Worm (Caenorhabditis elegans) whole organism, late embryonic: ENCODE measurements around the gene srg-13.

ENCODE experiments used
- C38D4.7 ChIP-seq: fragments of 200-800 bp; sonication (Bioruptor generic); optimal IDR thresholded peaks from 2 replicates; lab custom pipeline; 2018; ENCODE audit warnings: mild to moderate bottlenecking, missing genetic modification characterization, moderate library complexity, missing compliant biosample characterization
- F13H6.1 ChIP-seq: sonication (generic microtip); optimal IDR thresholded peaks from 2 replicates; lab custom pipeline; 2016; ENCODE audit warnings: missing genetic modification characterization, missing compliant biosample characterization
- K02D7.2 ChIP-seq: sonication (generic microtip); optimal IDR thresholded peaks from 2 replicates; lab custom pipeline; 2017; ENCODE audit warnings: mild to moderate bottlenecking, missing genetic modification characterization, missing compliant biosample characterization
- ahr-1 ChIP-seq: sonication (generic microtip); optimal IDR thresholded peaks from 2 replicates; lab custom pipeline; 2016; ENCODE audit warnings: missing genetic modification characterization, missing compliant biosample characterization
- ceh-14 ChIP-seq: sonication (generic microtip); optimal IDR thresholded peaks from 2 replicates; lab custom pipeline; 2016; ENCODE audit warnings: missing genotype, missing genetic modification characterization, missing compliant biosample characterization
- ceh-18 ChIP-seq: sonication (generic microtip); optimal IDR thresholded peaks from 2 replicates; lab custom pipeline; 2016; ENCODE audit warnings: missing genetic modification characterization, missing compliant biosample characterization
- ceh-19 ChIP-seq: fragments of 200-800 bp; sonication (Bioruptor generic); optimal IDR thresholded peaks from 2 replicates; lab custom pipeline; 2018; ENCODE audit warnings: mild to moderate bottlenecking, missing genetic modification characterization, missing compliant biosample characterization
- ceh-45 ChIP-seq: fragments of 200-800 bp; sonication (Bioruptor generic); IDR thresholded peaks from 2 replicates; pipeline ENCODE4 v1.3.6; 2022; ENCODE audit warnings: missing genetic modification reagents, missing genetic modification characterization, missing compliant biosample characterization
- ceh-48 ChIP-seq: sonication (generic microtip); optimal IDR thresholded peaks from 2 replicates; lab custom pipeline; 2016; ENCODE audit warnings: missing genetic modification characterization, inconsistent platforms, missing compliant biosample characterization
- ceh-6 ChIP-seq: fragments of 200-800 bp; sonication (Bioruptor generic); optimal IDR thresholded peaks from 2 replicates; lab custom pipeline; 2018; ENCODE audit warnings: mild to moderate bottlenecking, missing genetic modification characterization, missing compliant biosample characterization
- dmd-4 ChIP-seq: sonication (generic microtip); optimal IDR thresholded peaks from 2 replicates; lab custom pipeline; 2016; ENCODE audit warnings: borderline replicate concordance, missing genetic modification characterization, missing compliant biosample characterization
- fax-1 ChIP-seq: sonication (generic microtip); optimal IDR thresholded peaks from 2 replicates; lab custom pipeline; 2016; ENCODE audit warnings: missing genotype, missing genetic modification characterization, missing compliant biosample characterization
- fkh-6 ChIP-seq: sonication (generic microtip); optimal IDR thresholded peaks from 2 replicates; lab custom pipeline; 2016; ENCODE audit warnings: missing genetic modification characterization, missing compliant biosample characterization
- gmeb-2 ChIP-seq: sonication (generic microtip); optimal IDR thresholded peaks from 2 replicates; lab custom pipeline; 2016; ENCODE audit warnings: missing genetic modification characterization, inconsistent platforms, missing compliant biosample characterization
- hlh-13 ChIP-seq: fragments of 200-800 bp; sonication (Bioruptor generic); optimal IDR thresholded peaks from 2 replicates; lab custom pipeline; 2018; ENCODE audit warnings: mild to moderate bottlenecking, missing genetic modification characterization, missing compliant biosample characterization
- hlh-6 ChIP-seq: sonication (generic microtip); optimal IDR thresholded peaks from 2 replicates; lab custom pipeline; 2016; ENCODE audit warnings: missing genotype, missing genetic modification characterization, missing compliant biosample characterization
- lim-6 ChIP-seq: sonication (generic microtip); optimal IDR thresholded peaks from 2 replicates; lab custom pipeline; 2016; ENCODE audit warnings: missing genetic modification characterization, missing compliant biosample characterization
- pag-3 ChIP-seq: sonication (generic microtip); optimal IDR thresholded peaks from 2 replicates; lab custom pipeline; 2016; ENCODE audit warnings: missing compliant biosample characterization, missing genetic modification characterization, borderline replicate concordance
- pat-9 ChIP-seq: fragments of 200-800 bp; sonication (Bioruptor generic); optimal IDR thresholded peaks from 2 replicates; lab custom pipeline; 2018; ENCODE audit warnings: mild to moderate bottlenecking, missing genetic modification characterization, moderate library complexity, missing compliant biosample characterization
- pha-2 ChIP-seq: sonication (generic microtip); optimal IDR thresholded peaks from 2 replicates; lab custom pipeline; 2017; ENCODE audit warnings: mild to moderate bottlenecking, missing genetic modification characterization, missing compliant biosample characterization
- pha-4 ChIP-seq: fragments of 150-350 bp; optimal IDR thresholded peaks from 2 replicates; lab custom pipeline; 2018; ENCODE audit warnings: missing biosample characterization, missing genetic modification reagents, missing genetic modification characterization
- pqm-1 ChIP-seq: sonication (generic microtip); optimal IDR thresholded peaks from 2 replicates; lab custom pipeline; 2016; ENCODE audit warnings: missing genetic modification characterization, missing compliant biosample characterization
- pros-1 ChIP-seq: fragments of 150-350 bp; optimal IDR thresholded peaks from 2 replicates; lab custom pipeline; 2014; ENCODE audit warnings: missing biosample characterization, missing genetic modification reagents, missing genetic modification characterization
- sdc-2 ChIP-seq: sonication (generic microtip); optimal IDR thresholded peaks from 2 replicates; lab custom pipeline; 2016; ENCODE audit warnings: missing genotype, missing genetic modification characterization, missing compliant biosample characterization
- sox-2 ChIP-seq: fragments of 200-800 bp; sonication (Bioruptor generic); IDR thresholded peaks from 2 replicates; pipeline ENCODE4 v1.3.6; 2022; ENCODE audit warnings: missing genetic modification reagents, missing genetic modification characterization, missing compliant biosample characterization
- sox-4 ChIP-seq: sonication (generic microtip); optimal IDR thresholded peaks from 2 replicates; lab custom pipeline; 2017; ENCODE audit warnings: mild to moderate bottlenecking, missing genetic modification characterization, inconsistent platforms, missing compliant biosample characterization
- syd-9 ChIP-seq: sonication (generic microtip); optimal IDR thresholded peaks from 2 replicates; lab custom pipeline; 2016; ENCODE audit warnings: mild to moderate bottlenecking, missing genetic modification characterization, moderate library complexity, missing compliant biosample characterization
- tbx-2 ChIP-seq: sonication (generic microtip); optimal IDR thresholded peaks from 2 replicates; lab custom pipeline; 2016; ENCODE audit warnings: missing genetic modification characterization, missing compliant biosample characterization
- tbx-7 ChIP-seq: sonication (generic microtip); optimal IDR thresholded peaks from 2 replicates; lab custom pipeline; 2016; ENCODE audit warnings: missing genotype, missing genetic modification characterization, missing compliant biosample characterization
- ttx-3 ChIP-seq: sonication (generic microtip); optimal IDR thresholded peaks from 2 replicates; lab custom pipeline; 2016; ENCODE audit warnings: missing genetic modification reagents, missing genetic modification characterization, missing compliant biosample characterization
- unc-3 ChIP-seq, 2 experiments: fragments of 200-800 bp in 1 of 2; sonication (Bioruptor generic) in 1 of 2; sonication (generic microtip) in 1 of 2; conservative IDR thresholded peaks in 1 of 2; optimal IDR thresholded peaks in 1 of 2; 2 replicates each; pipeline versions ENCODE4 v1.3.6 to Lab custom; 2016 to 2022; ENCODE audit warnings: missing compliant biosample characterization in 2 of 2, missing genetic modification characterization in 2 of 2, missing genetic modification reagents in 1 of 2
- unc-42 ChIP-seq: sonication (generic microtip); optimal IDR thresholded peaks from 2 replicates; lab custom pipeline; 2016; ENCODE audit warnings: missing genotype, missing genetic modification characterization, missing compliant biosample characterization
- unc-55 ChIP-seq: sonication (generic microtip); optimal IDR thresholded peaks from 2 replicates; lab custom pipeline; 2017; ENCODE audit warnings: missing biosample characterization, missing genetic modification reagents, missing genetic modification characterization
- ztf-16 ChIP-seq: sonication (generic microtip); optimal IDR thresholded peaks from 2 replicates; lab custom pipeline; 2017; ENCODE audit warnings: missing genetic modification characterization, missing compliant biosample characterization

Gene srg-13

ce11 chrIII:4671949-4672348 lies at the start of gene srg-13:
Gene srg-13, plus strand, starts transcription at chrIII:4672249.
- no peak for TF ChIP-seq F13H6.1 (tag; lab: Kevin White, UChicago)
- no peak for TF ChIP-seq fkh-6 (tag; lab: Kevin White, UChicago)
- no peak for TF ChIP-seq pros-1 (tag; lab: Kevin White, UChicago)
- TF ChIP-seq sdc-2, result no peak
- no peak for TF ChIP-seq ahr-1 (tag; lab: Kevin White, UChicago)
- TF ChIP-seq pha-4 (tag; lab: Kevin White, UChicago), result no peak
- TF ChIP-seq ceh-45 (GFP tag; lab: Robert Waterston, UW), result no peak
- no peak for TF ChIP-seq unc-3 (GFP tag; conservative IDR thresholded peaks at IDR 0.05; lab: Robert Waterston, UW)
- TF ChIP-seq unc-3 (tag; optimal IDR thresholded peaks at IDR 0.05; lab: Kevin White, UChicago), result no peak
- TF ChIP-seq hlh-13 (GFP tag; lab: Kevin White, UChicago), result no peak
- no peak for TF ChIP-seq dmd-4
- no peak for TF ChIP-seq syd-9 (tag; lab: Kevin White, UChicago)
- TF ChIP-seq pqm-1 (tag; lab: Kevin White, UChicago), result no peak
- TF ChIP-seq sox-2, result no peak
- TF ChIP-seq ceh-18 (tag; lab: Kevin White, UChicago), result no peak
- no peak for TF ChIP-seq lim-6 (tag; lab: Kevin White, UChicago)
- no peak for TF ChIP-seq pha-2 (tag; lab: Kevin White, UChicago)
- TF ChIP-seq ceh-14 (tag; lab: Kevin White, UChicago), result no peak
- no peak for TF ChIP-seq tbx-7 (tag; lab: Kevin White, UChicago)
- no peak for TF ChIP-seq ceh-48 (tag; lab: Kevin White, UChicago)

- TF ChIP-seq fax-1 (tag; lab: Kevin White, UChicago) (no peak), ztf-16 (no peak), pag-3 (tag; lab: Kevin White, UChicago) (no peak), pat-9 (no peak), hlh-6 (tag; lab: Kevin White, UChicago) (no peak), unc-42 (tag; lab: Kevin White, UChicago) (peak; percentile 45), tbx-2 (tag; lab: Kevin White, UChicago) (no peak)
- TF ChIP-seq, all 69 proteins: peak for 1
Observed at ce11 chrIII:4622375-4623130, 49.5 kb upstream of the srg-13 start, which contains the start of gene lron-5. Gene lron-5, plus strand, starts transcription at chrIII:4623029.

- TF ChIP-seq ceh-19 (GFP tag; lab: Kevin White, UChicago) (peak; percentile 61), ceh-6 (GFP tag; lab: Kevin White, UChicago) (peak; percentile 42), gmeb-2 (tag; lab: Kevin White, UChicago) (peak; percentile 28), sox-4 (no peak), unc-42 (tag; lab: Kevin White, UChicago) (peak; percentile 2), K02D7.2 (tag; lab: Kevin White, UChicago) (peak; percentile 46), ttx-3 (tag; lab: Kevin White, UChicago) (no peak), C38D4.7 (GFP tag; lab: Kevin White, UChicago) (peak; percentile 45), ahr-1 (tag; lab: Kevin White, UChicago) (no peak), unc-55 (GFP tag; lab: Kevin White, UChicago) (no peak)
Observed at ce11 chrIII:4626148-4626922, 45.7 kb upstream of the srg-13 start.
